Worm (Caenorhabditis elegans) whole organism, L3 larva: ENCODE measurements around the gene F35D2.1.

Source experiments
- aly-2 ChIP-seq: fragments of 150-350 bp; optimal IDR thresholded peaks from 2 replicates; lab custom pipeline; 2014; ENCODE audit warnings: missing biosample characterization, missing genetic modification characterization
- ama-1 ChIP-seq: fragments of 150-350 bp; optimal IDR thresholded peaks from 2 replicates; lab custom pipeline; 2018
- ceh-82 ChIP-seq: fragments of 150-350 bp; optimal IDR thresholded peaks from 2 replicates; lab custom pipeline; 2014; ENCODE audit warnings: missing biosample characterization, missing genetic modification characterization
- lin-39 ChIP-seq: fragments of 150-350 bp; optimal IDR thresholded peaks from 2 replicates; lab custom pipeline; 2018; ENCODE audit warnings: missing biosample characterization, missing genetic modification reagents, missing genetic modification characterization
- mdl-1 ChIP-seq: fragments of 150-350 bp; optimal IDR thresholded peaks from 2 replicates; lab custom pipeline; 2014; ENCODE audit warnings: missing biosample characterization, missing genetic modification characterization
- nhr-11 ChIP-seq: fragments of 150-350 bp; optimal IDR thresholded peaks from 2 replicates; lab custom pipeline; 2014; ENCODE audit warnings: missing biosample characterization, missing genetic modification characterization
- nhr-237 ChIP-seq: fragments of 150-350 bp; optimal IDR thresholded peaks from 2 replicates; lab custom pipeline; 2014; ENCODE audit warnings: missing biosample characterization, missing genetic modification characterization
- snpc-4 ChIP-seq: fragments of 150-350 bp; optimal IDR thresholded peaks from 2 replicates; lab custom pipeline; 2014; ENCODE audit warnings: missing biosample characterization, missing genetic modification characterization

ce11 chrII:7588295-7588694, 12.6 kb downstream of the F35D2.1 start:
- TF ChIP-seq nhr-237 (tag; lab: Kevin White, UChicago) (no peak), ama-1 (lab: Kevin White, UChicago) (no peak), lin-39 (tag; lab: Kevin White, UChicago) (no peak), nhr-11 (tag; lab: Kevin White, UChicago) (no peak), snpc-4 (tag; lab: Kevin White, UChicago) (no peak), ceh-82 (tag; lab: Kevin White, UChicago) (no peak), mdl-1 (tag; lab: Kevin White, UChicago) (no peak), aly-2 (tag; lab: Kevin White, UChicago) (no peak)
